Worm (Caenorhabditis elegans): ENCODE results near the gene F45D11.5.
"Not testable (repeated sequence)": the region's sequence is repeated elsewhere in the genome, so short reads cannot be mapped to it uniquely, and the experiment has no call there.

The F45D11.5 gene

DNA sequence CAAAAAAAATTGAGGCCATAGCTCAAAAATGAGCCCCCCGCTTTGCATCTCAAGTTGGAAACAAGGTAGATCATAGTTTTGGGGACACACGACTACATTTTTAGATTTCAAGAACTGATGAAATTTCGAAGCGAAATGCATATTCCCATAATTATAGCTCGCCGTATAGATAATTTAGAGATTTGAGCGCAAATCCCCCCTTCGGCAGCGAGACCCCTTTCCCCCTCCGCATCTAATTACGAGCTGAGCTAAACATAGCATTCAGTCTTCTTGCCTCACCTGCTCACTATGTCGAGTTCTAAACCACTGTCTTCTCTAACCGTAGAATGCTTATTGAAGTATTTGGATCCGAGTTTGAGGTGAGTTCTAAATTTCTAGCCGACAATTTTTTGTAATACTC is 22.4 kb upstream of the F45D11.5 start, which contains the start of the genes fbxc-17 and fbxc-15:
TSS of gene fbxc-17 (minus strand) at position 101 of the 400 bp plus-strand sequence.
TSS of gene fbxc-15 (plus strand) at position 289 of the 400 bp plus-strand sequence.
- TF ChIP-seq mel-28 (tag; optimal IDR thresholded peaks at IDR 0.05; ENCODE audit: borderline replicate concordance) (no peak), aptf-3 (GFP tag; IDR thresholded peaks at IDR 0.05) (no peak), efl-1 (GFP tag; optimal IDR thresholded peaks at IDR 0.05) (no peak), ekl-4 (GFP tag; IDR thresholded peaks at IDR 0.05) (no peak), ccch-3 (GFP tag; optimal IDR thresholded peaks at IDR 0.05) (no peak), F22D6.2 (tag; optimal IDR thresholded peaks at IDR 0.05) (no peak), ceh-100 (GFP tag; IDR thresholded peaks at IDR 0.05) (no peak), tbx-9 (tag; optimal IDR thresholded peaks at IDR 0.05; ENCODE audit: borderline replicate concordance) (no peak), gei-17 (GFP tag; optimal IDR thresholded peaks at IDR 0.05) (no peak), him-1 (tag; optimal IDR thresholded peaks at IDR 0.05) (no peak), lir-1 (GFP tag; conservative IDR thresholded peaks at IDR 0.05) (no peak), cebp-1 (GFP tag; IDR thresholded peaks at IDR 0.05) (no peak), cebp-1 (tag; optimal IDR thresholded peaks at IDR 0.05) (no peak), rpc-1 (optimal IDR thresholded peaks at IDR 0.05) (no peak), rpc-1 (tag; optimal IDR thresholded peaks at IDR 0.05) (no peak), snpc-1.1 (tag; optimal IDR thresholded peaks at IDR 0.05; ENCODE audit: insufficient read depth) (no peak), K11D2.4 (GFP tag; IDR thresholded peaks at IDR 0.05) (no peak), ceh-79 (tag; optimal IDR thresholded peaks at IDR 0.05) (no peak), dox-1 (GFP tag; IDR thresholded peaks at IDR 0.05) (no peak), Y56A3A.18 (GFP tag; IDR thresholded peaks at IDR 0.05) (no peak), unc-62 (GFP tag; optimal IDR thresholded peaks at IDR 0.05) (no peak)

DNA sequence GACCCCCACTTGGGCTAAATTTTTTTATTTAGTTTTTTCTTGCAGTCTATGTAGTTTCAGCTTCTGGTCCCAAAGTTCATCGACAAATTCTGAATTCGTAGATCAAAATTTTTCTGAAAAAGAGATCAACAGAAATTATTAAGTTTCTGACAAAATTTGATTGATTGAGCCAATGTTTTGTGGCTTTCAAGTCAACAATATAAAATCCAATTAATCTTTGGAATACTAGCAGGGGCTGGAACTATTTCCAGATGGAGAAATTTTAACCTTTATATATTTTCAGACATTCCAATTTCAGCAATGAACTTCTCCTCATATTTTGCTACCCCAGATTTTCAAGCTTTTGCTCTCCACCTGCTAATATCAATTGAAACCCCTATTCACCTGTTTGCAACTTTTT is 18.7 kb upstream of the F45D11.5 start, which contains the start of gene srh-274:
TSS of gene srh-274 (plus strand) at position 301 of the 400 bp plus-strand sequence.
- TF ChIP-seq ceh-40 (GFP tag; IDR thresholded peaks at IDR 0.05) (no peak), nhr-120 (GFP tag; IDR thresholded peaks at IDR 0.05) (no peak), B0261.1 (tag; optimal IDR thresholded peaks at IDR 0.05) (no peak), ceh-91 (GFP tag; IDR thresholded peaks at IDR 0.05) (no peak), egl-44 (GFP tag; IDR thresholded peaks at IDR 0.05) (no peak), T07F8.4 (tag; optimal IDR thresholded peaks at IDR 0.05) (no peak), ceh-27 (GFP tag; optimal IDR thresholded peaks at IDR 0.05) (no peak), egl-18 (GFP tag; IDR thresholded peaks at IDR 0.05) (no peak), die-1 (tag; optimal IDR thresholded peaks at IDR 0.05) (no peak), pha-4 (tag; optimal IDR thresholded peaks at IDR 0.05) (no peak)

DNA sequence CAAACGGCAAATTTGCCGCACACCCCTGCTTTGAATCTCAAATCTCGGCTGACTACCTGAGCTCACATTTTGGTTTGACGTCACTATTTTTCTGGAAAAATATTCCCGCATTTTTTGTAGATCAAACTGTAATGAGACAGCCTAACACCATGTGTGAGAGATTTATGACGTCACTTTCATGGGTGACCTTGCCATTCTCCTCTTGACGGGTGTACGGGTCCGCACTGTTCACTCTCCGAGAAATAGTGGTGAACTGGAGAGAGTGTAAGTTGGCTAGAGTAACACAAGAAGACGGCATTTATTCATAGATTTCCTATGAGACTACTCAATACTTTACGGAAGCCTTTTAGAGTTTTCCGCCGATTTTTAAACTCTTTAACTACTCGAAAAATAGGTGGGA is 15.8 kb upstream of the F45D11.5 start, which contains the start of gene fbxc-40:
TSS of gene fbxc-40 (plus strand) at position 301 of the 400 bp plus-strand sequence.
- TF ChIP-seq nhr-120 (GFP tag; IDR thresholded peaks at IDR 0.05); him-1 (tag; optimal IDR thresholded peaks at IDR 0.05); lin-26 (GFP tag; IDR thresholded peaks at IDR 0.05): not testable (repeated sequence)

DNA sequence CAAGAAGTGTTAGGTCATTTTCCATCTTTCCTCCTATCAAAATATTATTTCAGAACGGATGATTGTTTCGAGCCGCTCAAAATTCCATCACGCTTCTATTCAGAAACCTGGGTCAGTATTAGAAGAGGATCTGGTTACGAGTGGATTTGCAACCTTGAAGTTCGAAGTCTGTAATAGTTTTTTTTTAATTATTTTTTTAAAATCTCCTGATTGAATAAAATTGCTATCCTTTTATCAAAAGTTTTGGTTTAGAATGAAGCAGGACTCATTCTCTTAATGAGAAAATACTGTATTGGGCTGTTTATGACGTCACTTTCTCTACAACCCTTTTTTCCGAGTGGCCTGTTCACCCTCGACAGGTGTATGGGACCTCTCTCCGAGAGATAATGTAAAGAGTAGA is 13.1 kb upstream of the F45D11.5 start, which contains the start of gene fbxc-39:
TSS of gene fbxc-39 (plus strand) at position 301 of the 400 bp plus-strand sequence.
- TF ChIP-seq Y67H2A.10 (GFP tag; conservative IDR thresholded peaks at IDR 0.05) = no peak
- TF ChIP-seq xnd-1 (tag; optimal IDR thresholded peaks at IDR 0.05) = no peak
- TF ChIP-seq sptf-2 (GFP tag; optimal IDR thresholded peaks at IDR 0.05) = no peak
- no peak for TF ChIP-seq F49E8.2 (tag; optimal IDR thresholded peaks at IDR 0.05; ENCODE audit: insufficient read depth)
- no peak for TF ChIP-seq lag-1 (GFP tag; IDR thresholded peaks at IDR 0.05)
- no peak for TF ChIP-seq nfyb-1 (GFP tag; IDR thresholded peaks at IDR 0.05)
- no peak for TF ChIP-seq K11D2.4 (GFP tag; IDR thresholded peaks at IDR 0.05)
- TF ChIP-seq hmg-1.2 (GFP tag; IDR thresholded peaks at IDR 0.05) = no peak
- TF ChIP-seq let-607 (tag; optimal IDR thresholded peaks at IDR 0.05) = no peak
- no peak for TF ChIP-seq ets-4 (GFP tag; optimal IDR thresholded peaks at IDR 0.05)

Data from whole organism, young adult.